Fruit fly (Drosophila melanogaster) whole organism, embryonic: ENCODE measurements around the gene CG42710.

ENCODE experiments used
- Aef1 ChIP-seq: fragments of 200-800 bp; sonication (Bioruptor generic); IDR thresholded peaks from 3 replicates; pipeline ENCODE4 v1.3.6; 2022; ENCODE audit warnings: missing biosample characterization, missing genetic modification characterization
- BEAF-32 ChIP-seq: fragments of 200-800 bp; sonication (Bioruptor generic); optimal IDR thresholded peaks from 3 replicates; lab custom pipeline; 2017; ENCODE audit warnings: missing biosample characterization, missing genetic modification characterization, mild to moderate bottlenecking, moderate library complexity, missing genetic modification reagents
- CG10959 ChIP-seq: fragments of 200-800 bp; sonication (Bioruptor generic); IDR thresholded peaks from 2 replicates; pipeline ENCODE4 v1.3.6; 2022; ENCODE audit warnings: missing biosample characterization, missing genetic modification characterization
- CG15011 ChIP-seq: fragments of 200-800 bp; sonication (Bioruptor generic); optimal IDR thresholded peaks from 3 replicates; lab custom pipeline; 2018; ENCODE audit warnings: missing biosample characterization, mild to moderate bottlenecking, missing genetic modification characterization
- CG1603 ChIP-seq: fragments of 200-800 bp; sonication (Bioruptor generic); optimal IDR thresholded peaks from 2 replicates; lab custom pipeline; 2019; ENCODE audit warnings: missing biosample characterization, mild to moderate bottlenecking, missing genetic modification characterization, moderate library complexity
- CG17385 ChIP-seq: fragments of 200-800 bp; sonication (Bioruptor generic); optimal IDR thresholded peaks from 3 replicates; lab custom pipeline; 2018; ENCODE audit warnings: missing biosample characterization, mild to moderate bottlenecking, missing genetic modification characterization
- CG2875 ChIP-seq: fragments of 200-800 bp; sonication (Bioruptor generic); optimal IDR thresholded peaks from 2 replicates; lab custom pipeline; 2017; ENCODE audit warnings: missing biosample characterization, mild to moderate bottlenecking, missing genetic modification characterization, missing genetic modification reagents
- CG30403 ChIP-seq: fragments of 200-800 bp; sonication (Bioruptor generic); optimal IDR thresholded peaks from 3 replicates; lab custom pipeline; 2016; ENCODE audit warnings: missing biosample characterization, missing genetic modification characterization
- CG31224 ChIP-seq: fragments of 200-800 bp; sonication (Bioruptor generic); IDR thresholded peaks from 2 replicates; pipeline ENCODE4 v1.3.6; 2022; ENCODE audit warnings: missing biosample characterization, missing genetic modification characterization
- CG31388 ChIP-seq: fragments of 200-800 bp; sonication (Bioruptor generic); optimal IDR thresholded peaks from 2 replicates; lab custom pipeline; 2016; ENCODE audit warnings: missing biosample characterization, missing genetic modification characterization
- CG3163 ChIP-seq: fragments of 200-800 bp; sonication (Bioruptor generic); optimal IDR thresholded peaks from 3 replicates; lab custom pipeline; 2016; ENCODE audit warnings: missing biosample characterization, missing genetic modification characterization
- CG32532 ChIP-seq: fragments of 200-800 bp; sonication (Bioruptor generic); IDR thresholded peaks from 2 replicates; pipeline ENCODE4 v1.3.6; 2022; ENCODE audit warnings: missing biosample characterization, missing genetic modification characterization
- CG4282 ChIP-seq: fragments of 200-800 bp; sonication (Bioruptor generic); optimal IDR thresholded peaks from 2 replicates; lab custom pipeline; 2016; ENCODE audit warnings: missing biosample characterization, missing genetic modification characterization
- CG4820 ChIP-seq: fragments of 200-800 bp; sonication (Bioruptor generic); optimal IDR thresholded peaks from 3 replicates; lab custom pipeline; 2016; ENCODE audit warnings: missing biosample characterization, missing genetic modification characterization
- CG6689 ChIP-seq: fragments of 200-800 bp; sonication (Bioruptor generic); IDR thresholded peaks from 2 replicates; pipeline ENCODE4 v1.3.6; 2022; ENCODE audit warnings: missing biosample characterization, missing genetic modification characterization
- CG7372 ChIP-seq: fragments of 200-800 bp; sonication (Bioruptor generic); IDR thresholded peaks from 2 replicates; pipeline ENCODE4 v1.3.6; 2022; ENCODE audit warnings: missing biosample characterization, missing genetic modification characterization
- CG7987 ChIP-seq: fragments of 200-800 bp; sonication (Bioruptor generic); optimal IDR thresholded peaks from 2 replicates; lab custom pipeline; 2018; ENCODE audit warnings: missing biosample characterization, mild to moderate bottlenecking, missing genetic modification characterization, moderate library complexity
- CHES-1-like ChIP-seq: fragments of 200-800 bp; sonication (Bioruptor generic); optimal IDR thresholded peaks from 2 replicates; lab custom pipeline; 2016; ENCODE audit warnings: missing biosample characterization, missing genetic modification characterization
- Dip3 ChIP-seq: fragments of 200-800 bp; sonication (Bioruptor generic); optimal IDR thresholded peaks from 3 replicates; lab custom pipeline; 2016; ENCODE audit warnings: missing biosample characterization, missing genetic modification characterization
- Eip74EF ChIP-seq, 2 experiments: fragments of 200-800 bp in 1 of 2; fragments of >200 bp in 1 of 2; sonication (Bioruptor generic) in 1 of 2; optimal IDR thresholded peaks; 2 replicates each; lab custom pipeline; 2017 to 2019; ENCODE audit warnings: missing biosample characterization in 2 of 2, missing genetic modification characterization in 2 of 2, mild to moderate bottlenecking in 1 of 2, moderate library complexity in 1 of 2
- HHEX ChIP-seq: fragments of 200-800 bp; sonication (Bioruptor generic); optimal IDR thresholded peaks from 3 replicates; lab custom pipeline; 2017; ENCODE audit warnings: missing biosample characterization, mild to moderate bottlenecking, missing genetic modification characterization, missing genetic modification reagents
- HmgZ ChIP-seq: fragments of 200-800 bp; sonication (Bioruptor generic); optimal IDR thresholded peaks from 2 replicates; lab custom pipeline; 2018; ENCODE audit warnings: missing biosample characterization, mild to moderate bottlenecking, missing genetic modification characterization
- Side ChIP-seq: fragments of 200-800 bp; sonication (Bioruptor generic); optimal IDR thresholded peaks from 2 replicates; lab custom pipeline; 2016; ENCODE audit warnings: missing biosample characterization, missing genetic modification characterization
- Sox100B ChIP-seq: fragments of 200-800 bp; sonication (Bioruptor generic); optimal IDR thresholded peaks from 3 replicates; lab custom pipeline; 2018; ENCODE audit warnings: missing biosample characterization, mild to moderate bottlenecking, missing genetic modification characterization
- Sox102F ChIP-seq: fragments of 200-800 bp; sonication (Bioruptor generic); optimal IDR thresholded peaks from 2 replicates; lab custom pipeline; 2018; ENCODE audit warnings: missing biosample characterization, mild to moderate bottlenecking, missing genetic modification characterization, moderate library complexity
- Taf1 ChIP-seq: fragments of 200-800 bp; sonication (Bioruptor generic); IDR thresholded peaks from 2 replicates; pipeline ENCODE4 v1.3.6; 2022; ENCODE audit warnings: missing biosample characterization, missing genetic modification characterization
- Tbp ChIP-seq: fragments of >200 bp; optimal IDR thresholded peaks from 2 replicates; lab custom pipeline; 2018; ENCODE audit warnings: missing biosample characterization, missing genetic modification characterization
- Usf ChIP-seq: fragments of 200-800 bp; sonication (Bioruptor generic); optimal IDR thresholded peaks from 2 replicates; lab custom pipeline; 2017; ENCODE audit warnings: missing genotype, missing biosample characterization, missing genetic modification characterization
- ara ChIP-seq: fragments of 200-800 bp; sonication (Bioruptor generic); IDR thresholded peaks from 2 replicates; pipeline ENCODE4 v1.3.6; 2022; ENCODE audit warnings: missing biosample characterization, missing genetic modification characterization
- az2 ChIP-seq: fragments of 200-800 bp; sonication (Bioruptor generic); optimal IDR thresholded peaks from 3 replicates; lab custom pipeline; 2016; ENCODE audit warnings: missing biosample characterization, missing genetic modification characterization
- corto ChIP-seq: fragments of 200-800 bp; sonication (Bioruptor generic); optimal IDR thresholded peaks from 2 replicates; lab custom pipeline; 2016; ENCODE audit warnings: missing biosample characterization, mild to moderate bottlenecking, missing genetic modification characterization, moderate library complexity
- croc ChIP-seq: fragments of 200-800 bp; sonication (Bioruptor generic); conservative IDR thresholded peaks from 3 replicates; pipeline ENCODE4 v1.3.6; 2022; ENCODE audit warnings: missing biosample characterization, missing genetic modification characterization
- fd96Cb ChIP-seq: fragments of 200-800 bp; sonication (Bioruptor generic); optimal IDR thresholded peaks from 2 replicates; lab custom pipeline; 2018; ENCODE audit warnings: missing biosample characterization, mild to moderate bottlenecking, missing genetic modification characterization, moderate library complexity
- grau ChIP-seq: fragments of 200-800 bp; optimal IDR thresholded peaks from 3 replicates; lab custom pipeline; 2019; ENCODE audit warnings: missing biosample characterization, mild to moderate bottlenecking, missing genetic modification characterization, moderate library complexity
- hth ChIP-seq: fragments of >200 bp; optimal IDR thresholded peaks from 2 replicates; lab custom pipeline; 2017; ENCODE audit warnings: inconsistent platforms
- ind ChIP-seq: fragments of 200-800 bp; sonication (Bioruptor generic); optimal IDR thresholded peaks from 3 replicates; lab custom pipeline; 2016; ENCODE audit warnings: missing biosample characterization, missing genetic modification characterization
- mld ChIP-seq: fragments of 200-800 bp; sonication (Bioruptor generic); IDR thresholded peaks from 3 replicates; pipeline ENCODE4 v1.3.6; 2022; ENCODE audit warnings: missing biosample characterization, missing genetic modification characterization; ENCODE audit not compliant: partially characterized antibody
- nerfin-2 ChIP-seq: fragments of 200-800 bp; sonication (Bioruptor generic); IDR thresholded peaks from 2 replicates; pipeline ENCODE4 v1.3.6; 2022; ENCODE audit warnings: missing biosample characterization, missing genetic modification characterization; ENCODE audit not compliant: partially characterized antibody
- nom ChIP-seq: fragments of 200-800 bp; sonication (Bioruptor generic); optimal IDR thresholded peaks from 2 replicates; lab custom pipeline; 2017; ENCODE audit warnings: missing biosample characterization, missing genetic modification characterization, mild to moderate bottlenecking, moderate library complexity, missing genetic modification reagents
- org-1 ChIP-seq: fragments of 200-800 bp; sonication (Bioruptor generic); optimal IDR thresholded peaks from 2 replicates; lab custom pipeline; 2017; ENCODE audit warnings: missing biosample characterization, missing genetic modification characterization
- pho ChIP-seq: fragments of 200-800 bp; sonication (Bioruptor generic); optimal IDR thresholded peaks from 2 replicates; lab custom pipeline; 2016; ENCODE audit warnings: missing biosample characterization, missing genetic modification characterization
- pzg ChIP-seq: fragments of 200-800 bp; sonication (Bioruptor generic); optimal IDR thresholded peaks from 3 replicates; lab custom pipeline; 2018; ENCODE audit warnings: missing biosample characterization, mild to moderate bottlenecking, missing genetic modification characterization, moderate library complexity
- row ChIP-seq: fragments of 200-800 bp; sonication (Bioruptor generic); IDR thresholded peaks from 3 replicates; pipeline ENCODE4 v1.3.6; 2022; ENCODE audit warnings: missing biosample characterization, missing genetic modification characterization
- run ChIP-seq: fragments of 200-800 bp; sonication (Bioruptor generic); optimal IDR thresholded peaks from 3 replicates; lab custom pipeline; 2018; ENCODE audit warnings: missing biosample characterization, mild to moderate bottlenecking, missing genetic modification characterization
- sd ChIP-seq: fragments of 200-800 bp; sonication (Bioruptor generic); optimal IDR thresholded peaks from 3 replicates; lab custom pipeline; 2018; ENCODE audit warnings: missing biosample characterization, mild to moderate bottlenecking, missing genetic modification characterization, moderate library complexity
- sens ChIP-seq: fragments of 200-800 bp; sonication (Bioruptor generic); peaks from one replicate; lab custom pipeline; 2016; ENCODE audit warnings: missing biosample characterization, missing genetic modification characterization
- seq ChIP-seq: fragments of 200-800 bp; sonication (Bioruptor generic); IDR thresholded peaks from 2 replicates; pipeline ENCODE4 v1.3.6; 2022; ENCODE audit warnings: missing biosample characterization, missing genetic modification characterization
- slp2 ChIP-seq: fragments of 200-800 bp; sonication (Bioruptor generic); optimal IDR thresholded peaks from 2 replicates; lab custom pipeline; 2016; ENCODE audit warnings: missing biosample characterization, missing genetic modification characterization
- tgo ChIP-seq: fragments of 200-800 bp; sonication (Bioruptor generic); IDR thresholded peaks from 3 replicates; pipeline ENCODE4 v1.3.6; 2022; ENCODE audit warnings: missing biosample characterization, missing genetic modification characterization
- ttk ChIP-seq: fragments of 200-800 bp; sonication (Bioruptor generic); IDR thresholded peaks from 2 replicates; pipeline ENCODE4 v2.1.2; 2022; ENCODE audit warnings: missing biosample characterization, missing genetic modification characterization
- tup ChIP-seq: fragments of 200-800 bp; sonication (Bioruptor generic); optimal IDR thresholded peaks from 2 replicates; lab custom pipeline; 2016; ENCODE audit warnings: missing biosample characterization, mild to moderate bottlenecking, missing genetic modification characterization, moderate library complexity

CG42710 gene

DNA sequence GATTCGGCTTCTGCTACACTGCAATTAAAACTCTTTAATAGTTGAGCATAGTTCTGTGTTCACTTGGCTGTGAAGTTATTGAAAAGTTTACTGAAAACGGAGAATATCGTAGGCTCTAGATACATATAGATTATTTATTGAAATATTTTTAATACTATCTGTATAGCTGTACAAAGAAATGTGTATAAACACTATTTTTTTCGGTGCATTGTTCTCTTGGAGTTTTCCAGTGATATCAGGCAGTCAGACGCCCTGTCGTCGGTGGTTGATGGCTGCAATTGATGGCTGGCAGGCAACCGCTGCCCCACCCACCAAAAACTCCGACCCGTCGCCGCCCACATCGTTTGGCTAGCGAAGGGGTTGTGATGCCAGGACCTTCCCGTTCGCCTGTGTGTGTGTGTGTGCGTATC lies 35.9 kb downstream of the CG42710 start (continued):
- TF ChIP-seq corto (GFP tag; lab: Kevin White, UChicago) (peak; percentile 39), CG30403 (GFP tag; lab: Kevin White, UChicago) (peak; percentile 5), Sox102F (GFP tag; lab: Kevin White, UChicago) (peak; percentile 37), nom (GFP tag; lab: Kevin White, UChicago) (no peak), Usf (GFP tag; lab: Kevin White, UChicago) (no peak), HHEX (no peak), Sox100B (peak; percentile 43), CG10959 (GFP tag; lab: Robert Waterston, UW) (peak; percentile 53), tgo (GFP tag; lab: Robert Waterston, UW) (peak; percentile 43; the same call in 1 of the 3 replicates), pho (GFP tag; lab: Kevin White, UChicago) (no peak), HmgZ (tag; lab: Kevin White, UChicago) (no peak), fd96Cb (tag; lab: Kevin White, UChicago) (peak; percentile 38), grau (tag; lab: Kevin White, UChicago) (peak; percentile 57), CG17385 (GFP tag; lab: Kevin White, UChicago) (peak; percentile 14), Eip74EF (GFP tag; optimal IDR thresholded peaks at IDR 0.05; lab: Kevin White, UChicago) (peak in 1 of 2 experiments; percentile 49), Side (GFP tag; lab: Kevin White, UChicago) (no peak), CG4820 (GFP tag; lab: Kevin White, UChicago) (peak; percentile 50), pzg (GFP tag; lab: Kevin White, UChicago) (no peak), ind (GFP tag; lab: Kevin White, UChicago) (no peak), CG3163 (no peak), slp2 (GFP tag; lab: Kevin White, UChicago) (no peak), CG15011 (GFP tag; lab: Kevin White, UChicago) (no peak), run (tag; lab: Kevin White, UChicago) (no peak), croc (GFP tag; lab: Robert Waterston, UW) (peak; percentile 40; the same call in 1 of the 3 replicates), org-1 (peak; percentile 1), BEAF-32 (GFP tag; lab: Kevin White, UChicago) (no peak), seq (no peak), Tbp (no peak), sd (tag; lab: Kevin White, UChicago) (no peak), CG4282 (GFP tag; lab: Kevin White, UChicago) (no peak), CG1603 (peak; percentile 12), CG7372 (GFP tag; lab: Robert Waterston, UW) (no peak), CG31224 (GFP tag; lab: Robert Waterston, UW) (no peak), tup (GFP tag; lab: Kevin White, UChicago) (no peak), CG32532 (GFP tag; lab: Robert Waterston, UW) (0 out of 2 replicates have a peak, but pooled peaks have one; percentile 28), mld (GFP tag; lab: Robert Waterston, UW) (no peak), CG2875 (no peak), Aef1 (GFP tag; lab: Robert Waterston, UW) (no peak; the same call in 2 of the 3 replicates), Dip3 (GFP tag; lab: Kevin White, UChicago) (no peak), CG7987 (GFP tag; lab: Kevin White, UChicago) (no peak), row (GFP tag; lab: Robert Waterston, UW) (peak; percentile 69), CG31388 (GFP tag; lab: Kevin White, UChicago) (peak; percentile 18), hth (lab: Kevin White, UChicago) (no peak), ttk (GFP tag; lab: Robert Waterston, UW) (no peak; the same call in 1 of the 2 replicates), Taf1 (no peak), CG6689 (GFP tag; lab: Robert Waterston, UW) (peak; percentile 54), nerfin-2 (GFP tag; lab: Robert Waterston, UW) (no peak), sens (GFP tag; lab: Kevin White, UChicago) (peak; percentile 81), az2 (peak; percentile 38), CHES-1-like (GFP tag; lab: Kevin White, UChicago) (no peak), ara (GFP tag; lab: Robert Waterston, UW) (peak; percentile 20; the same call in 1 of the 2 replicates)
